Fruit fly (Drosophila melanogaster) Kc167 (cell line): ENCODE data around the gene CG14395.

Experiments
- Myc ChIP-seq: fragments of >200 bp; optimal IDR thresholded peaks from 2 replicates; lab custom pipeline; 2017; ENCODE audit warnings: missing external identifiers
- Sin3A ChIP-seq: fragments of >200 bp; optimal IDR thresholded peaks from 2 replicates; lab custom pipeline; 2018; ENCODE audit warnings: missing external identifiers
- h ChIP-seq: fragments of >200 bp; optimal IDR thresholded peaks from 3 replicates; lab custom pipeline; 2018; ENCODE audit warnings: missing external identifiers
- insv ChIP-seq: fragments of >200 bp; optimal IDR thresholded peaks from 3 replicates; lab custom pipeline; 2018; ENCODE audit warnings: missing external identifiers
- psq ChIP-seq: fragments of >200 bp; optimal IDR thresholded peaks from 2 replicates; lab custom pipeline; 2017; ENCODE audit warnings: missing external identifiers
- ttk ChIP-seq: sonication (Bioruptor generic); optimal IDR thresholded peaks from 2 replicates; lab custom pipeline; 2017; ENCODE audit warnings: missing external identifiers

DNA sequence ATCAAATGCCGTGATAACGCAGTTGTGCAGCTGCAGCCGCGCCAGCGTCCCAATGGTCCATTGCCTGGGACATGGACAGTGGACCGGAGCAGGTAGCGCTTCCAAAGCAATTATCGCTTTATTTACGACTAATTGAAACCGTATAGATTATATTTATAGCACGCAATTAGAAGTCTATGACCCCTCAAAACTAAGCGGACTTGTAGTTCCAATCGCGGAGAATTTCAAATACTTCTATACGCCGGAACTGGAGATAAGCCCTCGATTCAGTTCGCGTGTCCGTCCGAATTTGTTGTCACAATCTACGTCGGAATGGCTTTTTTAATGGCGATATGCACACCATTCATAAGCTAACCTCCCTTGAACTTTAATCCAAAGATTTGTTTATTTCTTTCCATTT, 22.7 kb downstream of the CG14395 start:
- TF ChIP-seq h = no peak
- TF ChIP-seq ttk = no peak
- TF ChIP-seq psq (lab: Kevin White, UChicago) = no peak
- TF ChIP-seq insv (lab: Kevin White, UChicago) = no peak
- no peak for TF ChIP-seq Sin3A (lab: Kevin White, UChicago)
- no peak for TF ChIP-seq Myc (lab: Kevin White, UChicago)
